Fruit fly (Drosophila melanogaster) whole organism, embryonic: ENCODE measurements around the gene LUBEL.

ENCODE experiments used
- Abd-B ChIP-seq: fragments of 200-800 bp; sonication (Bioruptor generic); optimal IDR thresholded peaks from 2 replicates; lab custom pipeline; 2018; ENCODE audit warnings: missing biosample characterization, mild to moderate bottlenecking, missing genetic modification characterization, moderate library complexity
- Atf3 ChIP-seq: fragments of 200-800 bp; sonication (Bioruptor generic); optimal IDR thresholded peaks from 3 replicates; lab custom pipeline; 2016; ENCODE audit warnings: missing biosample characterization, missing genetic modification characterization
- Bgb ChIP-seq: fragments of 200-800 bp; sonication (Bioruptor generic); IDR thresholded peaks from 2 replicates; pipeline ENCODE4 v1.3.6; 2022; ENCODE audit warnings: missing biosample characterization, missing genetic modification characterization; ENCODE audit not compliant: partially characterized antibody
- CG1024 ChIP-seq: fragments of 200-800 bp; sonication (Bioruptor generic); IDR thresholded peaks from 2 replicates; pipeline ENCODE4 v1.3.6; 2022; ENCODE audit warnings: missing biosample characterization, missing genetic modification characterization
- CG10267 ChIP-seq: fragments of 200-800 bp; sonication (Bioruptor generic); optimal IDR thresholded peaks from 2 replicates; lab custom pipeline; 2018; ENCODE audit warnings: missing biosample characterization, mild to moderate bottlenecking, missing genetic modification characterization, moderate library complexity
- CG12299 ChIP-seq: fragments of 200-800 bp; sonication (Bioruptor generic); optimal IDR thresholded peaks from 2 replicates; lab custom pipeline; 2018; ENCODE audit warnings: missing biosample characterization, mild to moderate bottlenecking, missing genetic modification characterization
- CG13296 ChIP-seq: fragments of 200-800 bp; sonication (Bioruptor generic); optimal IDR thresholded peaks from 3 replicates; lab custom pipeline; 2018; ENCODE audit warnings: missing biosample characterization, mild to moderate bottlenecking, missing genetic modification characterization
- CG1832 ChIP-seq: fragments of 200-800 bp; sonication (Bioruptor generic); optimal IDR thresholded peaks from 2 replicates; lab custom pipeline; 2017; ENCODE audit warnings: missing biosample characterization, mild to moderate bottlenecking, missing genetic modification characterization, inconsistent platforms
- CG18599 ChIP-seq: fragments of 200-800 bp; sonication (Bioruptor generic); optimal IDR thresholded peaks from 3 replicates; lab custom pipeline; 2017; ENCODE audit warnings: missing biosample characterization, missing genetic modification characterization, mild to moderate bottlenecking, moderate library complexity, missing genetic modification reagents
- CG2202 ChIP-seq: fragments of 200-800 bp; sonication (Bioruptor generic); optimal IDR thresholded peaks from 2 replicates; lab custom pipeline; 2018; ENCODE audit warnings: missing biosample characterization, mild to moderate bottlenecking, missing genetic modification characterization
- CG4730 ChIP-seq: fragments of 200-800 bp; sonication (Bioruptor generic); IDR thresholded peaks from 2 replicates; pipeline ENCODE4 v1.3.6; 2022; ENCODE audit warnings: missing biosample characterization, missing genetic modification characterization
- CG4820 ChIP-seq: fragments of 200-800 bp; sonication (Bioruptor generic); optimal IDR thresholded peaks from 3 replicates; lab custom pipeline; 2016; ENCODE audit warnings: missing biosample characterization, missing genetic modification characterization
- CG7556 ChIP-seq: fragments of 200-800 bp; sonication (Bioruptor generic); optimal IDR thresholded peaks from 2 replicates; lab custom pipeline; 2017; ENCODE audit warnings: missing biosample characterization, mild to moderate bottlenecking, missing genetic modification characterization
- CG9609 ChIP-seq: fragments of 200-800 bp; sonication (Bioruptor generic); optimal IDR thresholded peaks from 3 replicates; lab custom pipeline; 2016; ENCODE audit warnings: missing biosample characterization, missing genetic modification characterization
- Dip2 ChIP-seq: fragments of 200-800 bp; sonication (Bioruptor generic); IDR thresholded peaks from 2 replicates; pipeline ENCODE4 v1.3.6; 2022; ENCODE audit warnings: missing biosample characterization, missing genetic modification characterization
- Ets65A ChIP-seq: fragments of 200-800 bp; sonication (Bioruptor generic); peaks from one replicate; lab custom pipeline; 2016; ENCODE audit warnings: missing biosample characterization, missing genetic modification characterization
- Gug ChIP-seq: fragments of 200-800 bp; sonication (Bioruptor generic); IDR thresholded peaks from 4 replicates; pipeline ENCODE4 v1.3.6; 2022; ENCODE audit warnings: missing biosample characterization, missing genetic modification characterization
- Hr3 ChIP-seq: fragments of 200-800 bp; sonication (Bioruptor generic); optimal IDR thresholded peaks from 3 replicates; lab custom pipeline; 2016; ENCODE audit warnings: missing biosample characterization, missing genetic modification characterization
- Hsf ChIP-seq: fragments of 200-800 bp; sonication (Bioruptor generic); optimal IDR thresholded peaks from 3 replicates; lab custom pipeline; 2016; ENCODE audit warnings: missing biosample characterization, missing genetic modification characterization
- Kr ChIP-seq: fragments of 200-800 bp; sonication (Bioruptor generic); optimal IDR thresholded peaks from 2 replicates; lab custom pipeline; 2017; ENCODE audit warnings: missing biosample characterization, mild to moderate bottlenecking, missing genetic modification characterization
- Lpt ChIP-seq: fragments of >200 bp; optimal IDR thresholded peaks from 2 replicates; lab custom pipeline; 2018; ENCODE audit warnings: missing biosample characterization, missing genetic modification characterization
- NK7.1 ChIP-seq: fragments of 200-800 bp; sonication (Bioruptor generic); optimal IDR thresholded peaks from 3 replicates; lab custom pipeline; 2016; ENCODE audit warnings: missing biosample characterization, missing genetic modification characterization
- Pdp1 ChIP-seq, 2 experiments: fragments of 200-800 bp; sonication (Bioruptor generic); optimal IDR thresholded peaks; 3 replicates each; lab custom pipeline; 2016; ENCODE audit warnings: missing biosample characterization in 2 of 2, missing genetic modification characterization in 2 of 2, mild to moderate bottlenecking in 1 of 2, moderate library complexity in 1 of 2
- Side ChIP-seq: fragments of 200-800 bp; sonication (Bioruptor generic); optimal IDR thresholded peaks from 2 replicates; lab custom pipeline; 2016; ENCODE audit warnings: missing biosample characterization, missing genetic modification characterization
- Stat92E ChIP-seq, 3 experiments: fragments of >200 bp in 2 of 3; fragments of 200-800 bp in 1 of 3; sonication (Bioruptor generic) in 1 of 3; optimal IDR thresholded peaks; 2 replicates each; lab custom pipeline; 2017 to 2019; ENCODE audit warnings: missing biosample characterization in 3 of 3, missing genetic modification characterization in 3 of 3, mild to moderate bottlenecking in 1 of 3, moderate library complexity in 1 of 3
- Trl ChIP-seq, 3 experiments: fragments of >200 bp in 2 of 3; fragments of 200-800 bp in 1 of 3; sonication (Bioruptor generic) in 1 of 3; optimal IDR thresholded peaks; 2 replicates in 1 of 3; 3 replicates in 2 of 3; lab custom pipeline; 2016 to 2017; ENCODE audit warnings: missing biosample characterization in 1 of 3, missing genetic modification characterization in 1 of 3
- amos ChIP-seq: fragments of 200-800 bp; sonication (Bioruptor generic); IDR thresholded peaks from 2 replicates; pipeline ENCODE4 v1.3.6; 2022; ENCODE audit warnings: missing biosample characterization, missing genetic modification characterization; ENCODE audit not compliant: partially characterized antibody
- az2 ChIP-seq: fragments of 200-800 bp; sonication (Bioruptor generic); optimal IDR thresholded peaks from 3 replicates; lab custom pipeline; 2016; ENCODE audit warnings: missing biosample characterization, missing genetic modification characterization
- chm ChIP-seq: fragments of 200-800 bp; sonication (Bioruptor generic); IDR thresholded peaks from 2 replicates; pipeline ENCODE4 v1.3.6; 2022; ENCODE audit warnings: missing biosample characterization, missing genetic modification characterization
- corto ChIP-seq: fragments of 200-800 bp; sonication (Bioruptor generic); optimal IDR thresholded peaks from 2 replicates; lab custom pipeline; 2016; ENCODE audit warnings: missing biosample characterization, mild to moderate bottlenecking, missing genetic modification characterization, moderate library complexity
- danr ChIP-seq: fragments of 200-800 bp; sonication (Bioruptor generic); IDR thresholded peaks from 2 replicates; pipeline ENCODE4 v1.3.6; 2022; ENCODE audit warnings: missing biosample characterization, missing genetic modification characterization
- ems ChIP-seq: fragments of 200-800 bp; sonication (Bioruptor generic); optimal IDR thresholded peaks from 3 replicates; lab custom pipeline; 2016; ENCODE audit warnings: missing biosample characterization, missing genetic modification characterization
- esg ChIP-seq: fragments of 200-800 bp; sonication (Bioruptor generic); conservative IDR thresholded peaks from 2 replicates; pipeline ENCODE4 v1.3.6; 2022; ENCODE audit warnings: missing biosample characterization, missing genetic modification characterization
- gem ChIP-seq: fragments of 200-800 bp; sonication (Bioruptor generic); optimal IDR thresholded peaks from 2 replicates; lab custom pipeline; 2019; ENCODE audit warnings: missing biosample characterization, mild to moderate bottlenecking, missing genetic modification characterization, moderate library complexity
- grau ChIP-seq: fragments of 200-800 bp; optimal IDR thresholded peaks from 3 replicates; lab custom pipeline; 2019; ENCODE audit warnings: missing biosample characterization, mild to moderate bottlenecking, missing genetic modification characterization, moderate library complexity
- ham ChIP-seq: fragments of 200-800 bp; sonication (Bioruptor generic); IDR thresholded peaks from 2 replicates; pipeline ENCODE4 v1.3.6; 2022; ENCODE audit warnings: missing biosample characterization, missing genetic modification characterization
- her ChIP-seq: fragments of 200-800 bp; sonication (Bioruptor generic); optimal IDR thresholded peaks from 2 replicates; lab custom pipeline; 2016; ENCODE audit warnings: missing biosample characterization, missing genetic modification characterization
- hkb ChIP-seq, 2 experiments: fragments of 200-800 bp in 1 of 2; fragments of >200 bp in 1 of 2; sonication (Bioruptor generic) in 1 of 2; IDR thresholded peaks in 1 of 2; optimal IDR thresholded peaks in 1 of 2; 2 replicates each; pipeline versions ENCODE4 v1.3.6 to Lab custom; 2017 to 2022; ENCODE audit warnings: missing biosample characterization in 1 of 2, missing genetic modification characterization in 1 of 2
- ind ChIP-seq: fragments of 200-800 bp; sonication (Bioruptor generic); optimal IDR thresholded peaks from 3 replicates; lab custom pipeline; 2016; ENCODE audit warnings: missing biosample characterization, missing genetic modification characterization
- maf-S ChIP-seq: fragments of 200-800 bp; sonication (Bioruptor generic); optimal IDR thresholded peaks from 2 replicates; lab custom pipeline; 2016; ENCODE audit warnings: missing biosample characterization, missing genetic modification characterization
- nau ChIP-seq: fragments of 200-800 bp; sonication (Bioruptor generic); optimal IDR thresholded peaks from 3 replicates; lab custom pipeline; 2017; ENCODE audit warnings: missing biosample characterization, mild to moderate bottlenecking, missing genetic modification characterization, missing genetic modification reagents
- nom ChIP-seq: fragments of 200-800 bp; sonication (Bioruptor generic); optimal IDR thresholded peaks from 2 replicates; lab custom pipeline; 2017; ENCODE audit warnings: missing biosample characterization, missing genetic modification characterization, mild to moderate bottlenecking, moderate library complexity, missing genetic modification reagents
- sc ChIP-seq, 3 experiments: fragments of >200 bp in 2 of 3; fragments of 200-800 bp in 1 of 3; sonication (Bioruptor generic) in 1 of 3; optimal IDR thresholded peaks; 2 replicates in 2 of 3; 3 replicates in 1 of 3; lab custom pipeline; 2017; ENCODE audit warnings: mild to moderate bottlenecking in 1 of 3, missing biosample characterization in 1 of 3, missing genetic modification characterization in 1 of 3, missing genetic modification reagents in 1 of 3
- sd ChIP-seq: fragments of 200-800 bp; sonication (Bioruptor generic); optimal IDR thresholded peaks from 3 replicates; lab custom pipeline; 2018; ENCODE audit warnings: missing biosample characterization, mild to moderate bottlenecking, missing genetic modification characterization, moderate library complexity
- shn ChIP-seq: fragments of 200-800 bp; sonication (Bioruptor generic); optimal IDR thresholded peaks from 3 replicates; lab custom pipeline; 2016; ENCODE audit warnings: missing biosample characterization, missing genetic modification characterization
- sisA ChIP-seq: fragments of 200-800 bp; sonication (Bioruptor generic); IDR thresholded peaks from 2 replicates; pipeline ENCODE4 v1.3.6; 2022; ENCODE audit warnings: missing biosample characterization, missing genetic modification characterization
- slou ChIP-seq: fragments of 200-800 bp; sonication (Bioruptor generic); optimal IDR thresholded peaks from 3 replicates; lab custom pipeline; 2016; ENCODE audit warnings: missing biosample characterization, missing genetic modification characterization
- slp2 ChIP-seq: fragments of 200-800 bp; sonication (Bioruptor generic); optimal IDR thresholded peaks from 2 replicates; lab custom pipeline; 2016; ENCODE audit warnings: missing biosample characterization, missing genetic modification characterization
- sna ChIP-seq: fragments of 200-800 bp; sonication (Bioruptor generic); IDR thresholded peaks from 2 replicates; pipeline ENCODE4 v1.3.6; 2022; ENCODE audit warnings: missing biosample characterization, missing genetic modification characterization; ENCODE audit not compliant: partially characterized antibody
- tap ChIP-seq: fragments of 200-800 bp; optimal IDR thresholded peaks from 3 replicates; lab custom pipeline; 2019; ENCODE audit warnings: missing biosample characterization, mild to moderate bottlenecking, missing genetic modification characterization, moderate library complexity

LUBEL gene

DNA sequence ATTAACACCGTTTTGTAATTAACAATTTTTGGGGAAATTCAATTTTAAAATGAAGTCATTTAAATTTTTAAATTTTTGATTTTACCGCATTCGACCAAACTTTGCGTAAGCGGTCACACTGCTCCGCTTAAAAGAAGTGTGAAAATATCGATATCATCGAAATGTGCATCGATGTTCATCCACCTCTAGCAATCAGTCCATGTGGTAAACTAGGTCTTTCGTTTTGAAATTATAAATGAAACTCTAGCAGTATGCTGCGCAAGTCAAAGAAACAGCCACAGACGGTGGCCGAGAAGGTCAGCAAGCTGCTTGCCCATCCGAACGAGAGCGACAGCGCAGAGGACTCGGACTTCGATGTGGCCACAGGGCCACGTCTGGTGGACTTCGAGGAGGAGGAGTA is 55.1 kb downstream of the LUBEL start, which contains the start of gene Aatf (continued):
- TF ChIP-seq Pdp1 (GFP tag; optimal IDR thresholded peaks at IDR 0.05; lab: Kevin White, UChicago) (peak in 1 of 2 experiments; percentile 27), Abd-B (no peak), corto (no peak), az2 (GFP tag; lab: Kevin White, UChicago) (no peak), sna (GFP tag; lab: Robert Waterston, UW) (peak; percentile 76), Gug (no peak), maf-S (GFP tag; lab: Kevin White, UChicago) (no peak), Dip2 (no peak), esg (GFP tag; lab: Robert Waterston, UW) (no peak), sisA (no peak), slp2 (no peak), ham (GFP tag; lab: Robert Waterston, UW) (no peak), chm (GFP tag; lab: Robert Waterston, UW) (no peak), danr (GFP tag; lab: Robert Waterston, UW) (no peak), CG4820 (no peak), CG2202 (tag; lab: Kevin White, UChicago) (no peak), Hsf (GFP tag; lab: Kevin White, UChicago) (no peak), shn (GFP tag; lab: Kevin White, UChicago) (no peak), hkb (optimal IDR thresholded peaks at IDR 0.05; lab: Kevin White, UChicago) (no peak), hkb (GFP tag; IDR thresholded peaks at IDR 0.05; lab: Robert Waterston, UW) (no peak), Kr (no peak), ind (GFP tag; lab: Kevin White, UChicago) (no peak), CG12299 (tag; lab: Kevin White, UChicago) (no peak), Lpt (GFP tag; lab: Kevin White, UChicago) (no peak), CG4730 (no peak), Trl (optimal IDR thresholded peaks at IDR 0.05; lab: Kevin White, UChicago) (no peak), Trl (GFP tag; optimal IDR thresholded peaks at IDR 0.05; lab: Kevin White, UChicago) (no peak), CG1024 (no peak), ems (GFP tag; lab: Kevin White, UChicago) (peak; percentile 5), Side (no peak), Atf3 (GFP tag; lab: Kevin White, UChicago) (no peak), CG18599 (GFP tag; lab: Kevin White, UChicago) (no peak), nau (no peak), her (peak; percentile 11), nom (GFP tag; lab: Kevin White, UChicago) (no peak), CG1832 (GFP tag; lab: Kevin White, UChicago) (no peak), grau (tag; lab: Kevin White, UChicago) (no peak), amos (GFP tag; lab: Robert Waterston, UW) (peak; percentile 89), Bgb (GFP tag; lab: Robert Waterston, UW) (peak; percentile 89), NK7.1 (no peak), CG13296 (no peak), gem (no peak), Stat92E (GFP tag; optimal IDR thresholded peaks at IDR 0.05; lab: Kevin White, UChicago) (peak in 1 of 3 experiments; percentile 15), CG7556 (GFP tag; lab: Kevin White, UChicago) (no peak), Ets65A (GFP tag; lab: Kevin White, UChicago) (peak; percentile 51), slou (GFP tag; lab: Kevin White, UChicago) (no peak), sd (tag; lab: Kevin White, UChicago) (peak; percentile 55), tap (tag; lab: Kevin White, UChicago) (no peak), CG9609 (GFP tag; lab: Kevin White, UChicago) (no peak), Hr3 (GFP tag; lab: Kevin White, UChicago) (no peak), CG10267 (tag; lab: Kevin White, UChicago) (peak; percentile 50), sc (optimal IDR thresholded peaks at IDR 0.05; lab: Kevin White, UChicago) (no peak), sc (GFP tag; optimal IDR thresholded peaks at IDR 0.05; lab: Kevin White, UChicago) (no peak)
